Fruit fly (Drosophila melanogaster): ENCODE data around the gene CG42557.

DNA sequence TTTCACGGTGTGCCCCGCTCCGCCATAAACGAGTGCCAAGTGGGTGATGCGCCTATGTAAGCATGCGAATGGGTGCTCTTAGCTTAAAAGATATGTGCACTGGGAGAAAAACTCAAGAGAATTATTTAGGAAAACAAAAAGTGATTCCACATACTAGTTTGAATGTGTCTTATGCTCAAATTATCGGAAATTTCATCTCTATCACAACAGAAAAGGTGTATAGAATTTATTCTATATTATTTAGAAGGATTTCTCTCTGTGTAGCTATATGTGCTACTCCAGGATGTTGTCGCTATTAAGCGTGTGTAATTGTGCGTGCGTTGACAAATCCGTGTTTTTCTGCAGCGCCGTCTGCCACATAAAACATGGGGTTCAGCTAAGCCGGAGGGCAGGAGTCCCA is 26.2 kb downstream of the CG42557 start:
- TF ChIP-seq Aef1 (GFP tag; IDR thresholded peaks at IDR 0.05), result no peak
- no peak for TF ChIP-seq CG31365 (tag; optimal IDR thresholded peaks at IDR 0.05)
- TF ChIP-seq Adf1 (GFP tag; IDR thresholded peaks at IDR 0.05), result no peak
- no peak for TF ChIP-seq CG10654 (GFP tag; optimal IDR thresholded peaks at IDR 0.05)
- no peak for TF ChIP-seq grn (GFP tag; optimal IDR thresholded peaks at IDR 0.05)
- TF ChIP-seq CG4424 (GFP tag; optimal IDR thresholded peaks at IDR 0.05), result no peak
- TF ChIP-seq Deaf1 (tag; optimal IDR thresholded peaks at IDR 0.05), result no peak
